Worm (Caenorhabditis elegans) whole organism, dauer: ENCODE measurements around the gene C56A3.6.

Experiments used
- unc-62 ChIP-seq: sonication (generic microtip); optimal IDR thresholded peaks from 2 replicates; lab custom pipeline; 2017; ENCODE audit warnings: missing biosample characterization, missing genetic modification reagents, missing genetic modification characterization

C56A3.6 gene

DNA sequence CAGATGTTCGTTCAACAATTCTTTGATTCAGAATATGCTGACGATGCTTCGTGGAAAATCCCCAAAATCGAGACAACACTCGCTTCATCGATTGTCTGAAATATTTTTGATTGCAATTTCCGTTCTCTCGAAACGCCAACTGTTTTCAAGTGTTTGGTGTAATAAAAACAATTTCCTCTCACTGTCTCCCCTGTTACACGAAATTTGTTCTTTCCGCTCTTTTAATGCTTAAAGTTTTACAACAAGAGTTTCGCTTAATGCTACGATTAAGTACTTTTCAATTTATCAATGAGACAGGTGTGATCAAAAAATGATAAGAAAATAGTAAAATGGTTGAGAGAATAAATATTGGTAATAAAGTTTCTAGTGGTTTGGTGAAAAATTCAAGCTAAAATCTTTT is at the start of gene C56A3.6:
Gene C56A3.6 (minus strand): TSS at position 101 of the 400 bp plus-strand sequence.
- TF ChIP-seq unc-62: no peak

DNA sequence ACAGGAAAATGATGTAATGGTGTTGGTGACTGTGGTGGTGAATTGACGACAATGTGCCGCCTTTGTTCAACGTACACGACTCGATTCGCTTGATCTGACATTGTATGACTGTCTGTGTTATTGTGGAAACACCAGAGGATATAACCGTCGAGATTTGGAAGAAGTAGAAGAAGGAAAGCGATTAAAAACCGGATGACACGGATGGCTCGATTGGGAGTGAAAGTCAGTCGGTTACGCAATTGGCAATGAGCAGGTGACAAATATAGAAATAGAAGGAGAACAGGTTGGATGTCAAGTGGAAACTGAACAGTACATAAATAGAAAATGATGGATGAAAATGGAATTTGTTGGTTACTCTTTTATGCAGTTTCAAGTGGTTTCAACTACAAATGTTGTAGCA is 44.7 kb upstream of the C56A3.6 start, which contains the start of gene rdy-2:
Gene rdy-2 (minus strand): TSS at position 101 of the 400 bp plus-strand sequence.
- no peak for TF ChIP-seq unc-62

DNA sequence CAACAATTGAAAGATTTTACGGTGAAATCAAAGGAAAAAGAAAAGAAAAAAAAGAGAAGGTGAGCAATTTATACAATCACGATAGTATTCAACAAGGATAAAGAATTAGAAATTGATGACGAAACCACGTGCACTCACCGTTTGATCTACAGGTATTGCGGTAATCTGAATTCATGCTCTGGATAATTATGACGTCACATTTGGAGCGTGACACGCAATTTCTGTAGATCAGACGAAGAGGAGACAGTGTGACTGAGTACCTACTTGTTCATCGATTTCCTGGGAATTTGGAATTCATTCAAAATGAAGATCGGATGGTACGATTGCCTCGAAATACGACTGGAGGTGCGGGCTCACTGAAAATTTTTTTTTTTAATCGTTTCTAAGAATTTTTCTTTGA is 42.2 kb upstream of the C56A3.6 start:
- TF ChIP-seq unc-62: no peak

DNA sequence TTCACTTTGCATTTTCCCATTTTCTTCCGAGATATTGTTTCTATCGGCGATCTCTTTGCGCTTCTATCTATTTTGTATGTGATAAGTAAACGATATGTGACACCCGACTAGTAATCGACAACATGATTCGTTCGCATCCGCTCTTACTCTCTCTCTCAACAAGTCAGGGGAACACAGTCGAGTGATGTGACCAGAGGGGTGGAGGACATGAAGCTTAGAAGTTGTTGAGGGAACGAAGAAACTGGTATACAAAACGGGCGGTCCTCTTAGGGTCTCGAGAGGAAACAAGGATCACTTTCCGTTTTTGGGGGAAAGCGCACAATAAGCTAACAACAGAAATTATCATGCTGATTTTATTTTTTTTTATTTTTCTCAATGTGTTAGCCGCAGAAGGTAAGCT is 36.9 kb upstream of the C56A3.6 start, which contains the start of gene F53F4.4:
Gene F53F4.4 (plus strand): TSS at position 301 of the 400 bp plus-strand sequence.
- TF ChIP-seq unc-62: no peak

DNA sequence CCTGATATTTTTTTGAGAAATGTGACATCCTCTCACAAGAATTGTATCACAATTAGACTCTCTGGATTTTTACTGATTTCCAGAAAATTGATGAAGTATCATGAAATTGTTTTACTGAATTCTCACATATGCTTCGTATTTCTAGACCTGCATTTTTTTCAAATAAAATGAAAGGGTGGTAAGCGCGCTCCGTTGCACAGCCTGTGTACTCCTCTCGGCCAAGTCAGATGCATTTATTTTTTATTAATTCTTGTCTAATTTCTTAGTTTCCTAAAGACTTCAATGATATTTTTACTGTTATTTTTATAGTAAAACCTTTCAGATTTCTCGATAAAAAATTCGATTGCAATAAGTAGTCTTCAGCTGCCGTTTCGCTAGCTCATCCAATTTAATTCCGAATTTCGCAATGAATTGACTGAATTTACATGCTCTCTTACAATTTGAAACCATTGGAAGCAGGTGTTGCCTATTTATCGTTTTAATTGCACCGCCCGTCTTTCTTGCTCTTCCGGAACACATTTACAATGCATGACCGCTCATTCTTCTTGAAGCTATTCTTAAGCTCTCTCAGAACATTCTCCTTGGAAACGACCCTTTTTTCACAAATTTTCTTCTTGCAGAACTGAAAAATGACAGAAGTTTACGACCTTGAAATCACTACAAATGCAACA is 35.4 kb upstream of the C56A3.6 start, which contains the start of gene tbcb-1:
Gene tbcb-1 (plus strand): TSS at position 621 of the 671 bp plus-strand sequence.
- no peak for TF ChIP-seq unc-62

DNA sequence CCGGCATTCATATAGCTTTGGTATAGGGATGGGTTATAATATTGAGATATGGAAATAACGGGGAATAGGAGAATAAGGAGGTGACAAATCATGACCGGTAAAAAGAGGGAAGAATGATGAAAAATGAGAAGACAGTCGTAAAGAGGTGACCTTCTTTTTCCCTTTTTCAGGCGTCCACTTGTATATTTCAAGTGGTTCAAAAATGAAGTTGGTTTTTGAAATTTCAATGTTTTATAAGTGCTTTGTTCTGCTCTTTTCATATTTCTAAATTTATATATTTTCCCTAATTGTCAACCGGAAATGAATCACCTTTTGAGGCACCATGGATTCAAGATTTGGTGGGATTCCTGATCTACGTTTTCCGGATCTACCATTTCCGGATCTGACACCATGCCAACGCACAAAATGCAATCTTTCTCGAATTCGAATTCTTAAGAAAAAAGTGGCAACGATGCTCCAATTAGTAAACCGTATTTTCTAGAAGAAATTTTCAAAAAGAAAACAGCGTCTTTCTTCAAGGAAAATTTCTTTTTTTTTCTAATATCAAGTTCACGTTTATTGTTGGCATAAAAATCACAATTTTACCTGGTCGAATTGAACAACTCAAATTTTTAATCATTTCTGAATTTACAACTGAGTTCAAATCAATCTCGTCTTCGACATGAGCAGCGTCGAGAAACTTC is 33.4 kb upstream of the C56A3.6 start, which contains the start of the genes F53F4.2 and F53F4.18:
Gene F53F4.2 (minus strand): TSS at position 101 of the 683 bp plus-strand sequence.
Gene F53F4.18 (plus strand): TSS at position 633 of the 683 bp plus-strand sequence.
- no peak for TF ChIP-seq unc-62

DNA sequence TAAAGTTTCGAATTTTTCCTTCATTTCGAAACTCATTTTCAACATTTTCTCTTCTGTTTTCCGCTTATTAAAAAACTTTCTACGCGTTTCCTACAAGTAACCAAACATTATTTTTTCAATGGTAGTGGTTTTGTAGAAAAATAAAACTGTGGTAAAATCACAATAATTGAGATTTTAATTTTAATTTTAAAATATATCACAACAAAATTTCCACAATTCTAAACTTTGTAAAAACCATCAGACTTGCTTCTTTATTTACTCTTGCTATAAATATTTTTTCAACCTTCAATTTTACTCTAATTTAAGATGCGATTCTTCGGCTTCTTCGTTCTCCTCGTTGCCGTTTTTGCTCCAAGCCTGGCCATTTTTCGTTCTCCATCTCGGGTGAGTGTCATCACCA is 31.7 kb upstream of the C56A3.6 start, which contains the start of gene F53F4.17:
Gene F53F4.17 (plus strand): TSS at position 301 of the 400 bp plus-strand sequence.
- no peak for TF ChIP-seq unc-62

DNA sequence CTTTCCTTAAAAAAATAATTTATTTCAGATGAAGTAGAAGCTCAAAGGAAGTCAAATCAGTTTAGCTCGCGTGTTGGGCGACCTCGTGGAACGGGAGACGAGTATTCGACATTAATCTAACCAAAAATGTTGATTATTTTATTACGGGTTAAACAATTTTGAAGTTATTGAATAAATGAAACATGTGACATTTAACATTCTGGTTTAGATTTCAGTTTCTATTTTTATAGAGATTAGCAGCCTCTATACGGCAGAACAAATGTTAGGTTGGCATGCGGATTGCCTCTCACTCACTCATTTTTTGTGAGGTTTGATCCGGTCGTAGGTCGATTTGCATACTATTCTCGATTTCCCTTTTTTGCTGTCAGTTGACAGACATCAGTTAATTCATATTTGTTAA is 28.3 kb upstream of the C56A3.6 start, which contains the start of gene F53F4.1:
Gene F53F4.1 (plus strand): TSS at position 301 of the 400 bp plus-strand sequence.
- no peak for TF ChIP-seq unc-62

DNA sequence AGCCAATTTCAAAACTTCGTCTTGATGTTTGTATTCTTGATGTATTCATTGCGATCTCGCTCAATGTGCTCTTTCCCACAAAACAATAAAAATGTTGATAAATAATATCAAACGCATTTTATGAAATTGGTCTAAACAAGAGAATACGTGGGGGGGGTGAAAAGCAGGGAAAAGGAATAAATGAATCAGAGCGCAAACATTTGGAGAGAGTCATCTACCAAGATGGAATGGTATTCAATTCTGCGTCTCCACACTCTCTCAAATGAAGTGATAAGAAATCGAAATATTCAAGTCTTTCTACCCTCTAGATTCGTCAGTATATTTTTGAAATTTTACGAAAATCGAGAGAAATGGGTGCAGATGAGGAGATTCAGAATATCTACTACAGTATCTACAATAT is 24.5 kb upstream of the C56A3.6 start, which contains the start of gene C50B8.5:
Gene C50B8.5 (plus strand): TSS at position 273 of the 400 bp plus-strand sequence.
- TF ChIP-seq unc-62: no peak

DNA sequence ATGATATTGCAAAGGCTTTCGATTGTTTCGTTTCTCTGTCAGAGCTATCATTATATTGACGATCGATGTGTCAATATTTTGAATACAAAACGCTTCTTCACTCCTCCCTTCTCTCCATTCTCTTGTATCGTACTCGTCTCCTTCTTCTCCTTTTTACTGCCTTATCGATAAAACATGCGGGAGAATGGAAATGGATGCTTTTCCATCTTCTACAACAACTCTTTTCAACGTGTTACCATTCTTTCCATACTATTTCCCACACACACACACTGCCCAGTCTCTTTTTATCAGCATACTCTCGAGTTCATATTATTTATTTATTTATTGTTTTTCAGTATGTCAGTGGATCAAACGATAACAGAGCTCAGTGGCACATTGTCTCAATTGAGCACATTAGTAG is 22.4 kb upstream of the C56A3.6 start, which contains the start of gene C50B8.6:
Gene C50B8.6 (plus strand): TSS at position 336 of the 400 bp plus-strand sequence.
- TF ChIP-seq unc-62: no peak

DNA sequence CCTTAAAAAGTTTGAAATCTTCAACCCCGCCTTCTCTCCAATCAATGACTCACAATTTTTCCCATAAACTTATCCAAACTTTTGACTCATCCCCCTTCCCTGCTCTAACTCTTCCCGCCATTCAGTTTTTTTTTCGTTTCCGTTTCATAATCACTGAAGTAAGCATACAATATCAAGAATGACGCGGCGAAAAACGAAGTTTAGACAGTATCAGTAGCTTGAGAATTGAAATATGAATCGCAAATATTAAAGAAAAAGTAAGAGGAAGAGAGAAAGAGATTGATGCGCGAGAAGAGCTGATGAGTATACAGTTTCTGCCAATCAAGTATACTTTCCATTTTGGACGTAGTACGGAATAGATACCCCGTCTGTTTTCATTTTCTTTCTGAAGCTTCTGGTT is 21.3 kb upstream of the C56A3.6 start:
- no peak for TF ChIP-seq unc-62

DNA sequence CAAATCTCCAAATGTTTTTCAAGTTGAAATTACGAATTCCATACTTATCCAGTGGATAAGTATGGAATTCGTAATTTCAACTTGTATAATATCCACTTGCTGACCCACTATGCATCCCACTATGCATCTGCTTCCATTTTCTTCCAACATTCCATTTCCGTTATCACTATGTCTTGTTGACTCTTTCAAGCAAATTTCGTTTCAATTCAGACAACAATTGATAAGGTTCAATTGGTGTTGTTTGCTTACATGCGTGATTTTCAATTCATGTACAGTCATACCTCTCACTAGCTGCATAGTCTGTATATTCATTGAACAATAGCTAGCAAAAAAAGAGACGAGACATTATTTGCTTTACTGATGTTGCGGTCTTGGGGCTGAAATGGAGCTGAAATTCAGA is 20.6 kb upstream of the C56A3.6 start:
- no peak for TF ChIP-seq unc-62

DNA sequence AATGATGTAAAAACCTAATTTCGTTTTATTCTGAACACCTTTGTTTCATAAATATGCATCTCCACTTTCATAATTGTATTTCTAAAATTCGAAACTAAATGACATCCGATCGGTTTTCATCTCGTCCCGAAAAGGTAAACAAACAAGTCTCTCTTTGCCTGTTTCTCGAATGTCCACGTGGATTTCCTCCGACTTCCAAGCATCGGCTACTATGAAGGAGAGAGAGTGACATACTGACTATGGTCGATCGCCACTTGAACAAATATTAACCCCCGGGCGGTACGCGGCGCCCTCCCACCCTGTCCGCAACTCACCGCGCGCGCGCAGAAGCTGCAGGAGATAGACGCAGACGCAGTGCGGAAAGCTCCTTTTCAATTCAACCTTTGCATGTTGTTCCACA is 19.7 kb upstream of the C56A3.6 start:
- TF ChIP-seq unc-62: no peak

DNA sequence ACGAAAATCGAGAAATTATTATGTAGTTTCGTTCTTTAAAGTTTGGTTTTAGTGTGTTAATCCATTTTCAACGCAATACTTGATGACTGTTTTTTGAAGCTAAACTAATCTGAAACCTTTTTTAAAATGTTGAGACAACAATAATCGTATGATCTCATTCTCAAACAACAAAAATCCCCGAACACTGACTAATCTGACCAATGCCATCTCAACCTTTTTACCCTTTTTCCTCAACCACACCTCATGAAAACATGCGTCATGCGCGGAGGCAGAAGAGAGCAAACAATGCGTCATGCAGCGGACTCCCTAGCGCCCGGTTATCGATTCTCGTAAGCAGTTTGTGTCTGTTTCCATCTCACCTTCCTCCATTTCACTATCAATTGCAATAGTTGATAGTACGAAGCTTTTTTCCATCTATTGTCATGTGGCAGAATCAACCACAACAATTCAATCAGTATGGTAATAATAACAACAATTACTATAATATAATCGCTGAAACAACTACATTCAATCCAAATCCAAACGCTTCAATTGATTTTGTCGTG is 15.6 kb upstream of the C56A3.6 start, which contains the start of gene C50B8.4:
Gene C50B8.4 (plus strand): TSS at position 299 of the 545 bp plus-strand sequence.
- TF ChIP-seq unc-62: no peak

DNA sequence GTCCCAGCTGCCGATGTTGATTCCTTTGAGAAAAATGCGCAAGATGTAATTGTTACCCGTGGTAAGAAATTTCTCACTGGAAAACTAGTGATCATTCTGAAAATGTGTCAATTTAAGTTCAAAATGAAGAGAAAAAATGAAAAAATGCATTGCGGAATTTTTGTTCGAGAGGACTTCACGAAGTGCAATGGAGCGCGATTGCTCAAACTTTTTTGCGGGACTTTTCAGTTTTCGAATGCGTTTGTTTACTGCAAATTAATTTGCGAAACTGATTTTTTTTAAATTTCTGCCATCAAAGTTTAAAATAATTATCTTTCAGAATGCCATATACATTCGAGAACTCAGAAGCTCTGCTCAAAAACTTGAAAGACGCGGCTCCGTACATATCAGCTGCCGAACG is 12.3 kb upstream of the C56A3.6 start, which contains the start of the genes nuaf-1 and bir-2:
Gene nuaf-1 (minus strand): TSS at position 98 of the 400 bp plus-strand sequence.
Gene bir-2 (plus strand): TSS at position 318 of the 400 bp plus-strand sequence.
- TF ChIP-seq unc-62: no peak

DNA sequence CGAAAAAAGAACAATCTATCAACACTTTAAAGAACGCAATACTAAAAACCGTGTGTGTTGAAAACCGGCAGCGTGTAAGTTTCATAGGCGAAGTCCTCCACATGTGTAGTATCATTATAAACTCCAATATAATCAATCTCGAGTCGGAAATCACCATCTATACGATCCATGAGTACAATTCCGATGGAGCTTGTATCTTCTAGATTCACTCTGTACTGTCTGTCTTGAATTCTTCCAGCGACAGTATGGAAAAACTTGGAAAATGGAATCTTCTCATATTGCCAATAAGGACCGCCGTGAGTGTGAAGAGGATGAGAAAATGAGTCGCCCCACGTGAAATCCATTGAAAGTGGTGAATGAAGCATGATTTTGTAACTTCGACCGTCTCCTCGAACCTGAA is 10.8 kb upstream of the C56A3.6 start:
- TF ChIP-seq unc-62: no peak

DNA sequence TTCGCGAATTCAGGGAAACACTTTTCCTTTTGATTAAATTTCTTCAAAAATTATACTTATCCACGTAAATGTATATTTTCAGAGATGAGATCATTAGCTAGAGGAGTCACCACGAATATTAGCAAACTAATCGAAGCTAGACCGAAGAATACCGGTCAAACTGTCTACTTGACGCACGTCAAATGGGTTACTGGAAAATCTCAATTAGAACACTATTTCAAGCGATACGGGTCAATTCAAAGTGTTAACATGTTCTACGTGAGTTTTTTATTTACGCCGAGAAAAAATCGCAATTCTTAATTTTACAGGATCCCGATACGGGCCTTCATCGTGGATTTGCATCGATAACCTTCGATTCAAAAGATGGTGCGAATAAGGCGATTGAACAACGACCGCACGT is 9.6 kb upstream of the C56A3.6 start, which contains the start of gene slrp-1:
Gene slrp-1 (plus strand): TSS at position 83 of the 400 bp plus-strand sequence.
- TF ChIP-seq unc-62: no peak
